Worm (Caenorhabditis elegans) whole organism, late embryonic: Measurements from ENCODE around the gene M199.8.

Experiments used
- F13H6.1 ChIP-seq: sonication (generic microtip); optimal IDR thresholded peaks from 2 replicates; lab custom pipeline; 2016; ENCODE audit warnings: missing genetic modification characterization, missing compliant biosample characterization
- ahr-1 ChIP-seq: sonication (generic microtip); optimal IDR thresholded peaks from 2 replicates; lab custom pipeline; 2016; ENCODE audit warnings: missing genetic modification characterization, missing compliant biosample characterization
- ama-1 ChIP-seq: fragments of 150-350 bp; optimal IDR thresholded peaks from 2 replicates; lab custom pipeline; 2014
- eyg-1 ChIP-seq: sonication (generic microtip); optimal IDR thresholded peaks from 2 replicates; lab custom pipeline; 2016; ENCODE audit warnings: missing genotype, missing genetic modification characterization, missing compliant biosample characterization
- hlh-13 ChIP-seq: fragments of 200-800 bp; sonication (Bioruptor generic); optimal IDR thresholded peaks from 2 replicates; lab custom pipeline; 2018; ENCODE audit warnings: mild to moderate bottlenecking, missing genetic modification characterization, missing compliant biosample characterization
- pat-9 ChIP-seq: fragments of 200-800 bp; sonication (Bioruptor generic); optimal IDR thresholded peaks from 2 replicates; lab custom pipeline; 2018; ENCODE audit warnings: mild to moderate bottlenecking, missing genetic modification characterization, moderate library complexity, missing compliant biosample characterization
- pha-4 ChIP-seq: fragments of 150-350 bp; optimal IDR thresholded peaks from 2 replicates; lab custom pipeline; 2018; ENCODE audit warnings: missing biosample characterization, missing genetic modification reagents, missing genetic modification characterization
- pqm-1 ChIP-seq: sonication (generic microtip); optimal IDR thresholded peaks from 2 replicates; lab custom pipeline; 2016; ENCODE audit warnings: missing genetic modification characterization, missing compliant biosample characterization
- syd-9 ChIP-seq: sonication (generic microtip); optimal IDR thresholded peaks from 2 replicates; lab custom pipeline; 2016; ENCODE audit warnings: mild to moderate bottlenecking, missing genetic modification characterization, moderate library complexity, missing compliant biosample characterization
- unc-3 ChIP-seq, 2 experiments: fragments of 200-800 bp in 1 of 2; sonication (Bioruptor generic) in 1 of 2; sonication (generic microtip) in 1 of 2; conservative IDR thresholded peaks in 1 of 2; optimal IDR thresholded peaks in 1 of 2; 2 replicates each; pipeline versions ENCODE4 v1.3.6 to Lab custom; 2016 to 2022; ENCODE audit warnings: missing compliant biosample characterization in 2 of 2, missing genetic modification characterization in 2 of 2, missing genetic modification reagents in 1 of 2
- unc-42 ChIP-seq: sonication (generic microtip); optimal IDR thresholded peaks from 2 replicates; lab custom pipeline; 2016; ENCODE audit warnings: missing genotype, missing genetic modification characterization, missing compliant biosample characterization

DNA sequence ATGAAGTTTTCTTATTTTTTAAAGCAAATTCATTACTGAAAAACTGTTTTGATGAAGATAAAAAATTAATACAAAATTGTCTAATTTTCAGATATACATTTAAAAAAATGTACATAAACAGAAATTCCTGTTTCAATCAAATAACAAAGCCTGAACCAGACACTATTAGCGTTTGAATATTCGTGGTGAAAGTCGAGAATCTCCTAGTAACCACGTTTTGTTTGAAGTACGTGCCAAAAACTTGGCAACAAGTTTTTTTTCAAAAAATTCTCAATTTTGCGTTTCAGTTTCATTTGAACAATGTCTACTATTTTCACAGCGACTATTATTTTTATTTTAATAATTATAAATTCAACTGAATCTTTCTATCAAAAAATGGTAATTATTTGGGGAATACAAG is 10.9 kb downstream of the M199.8 start, which contains the start of gene M199.7:
- TF ChIP-seq hlh-13 (GFP tag; lab: Kevin White, UChicago) (no peak), syd-9 (tag; lab: Kevin White, UChicago) (no peak), F13H6.1 (tag; lab: Kevin White, UChicago) (no peak), ama-1 (lab: Kevin White, UChicago) (no peak), pat-9 (tag; lab: Kevin White, UChicago) (no peak), eyg-1 (tag; lab: Kevin White, UChicago) (no peak), pha-4 (tag; lab: Kevin White, UChicago) (no peak), pqm-1 (tag; lab: Kevin White, UChicago) (no peak), unc-42 (tag; lab: Kevin White, UChicago) (no peak), ahr-1 (no peak), unc-3 (GFP tag; conservative IDR thresholded peaks at IDR 0.05; lab: Robert Waterston, UW) (no peak), unc-3 (tag; optimal IDR thresholded peaks at IDR 0.05; lab: Kevin White, UChicago) (no peak)
